Fruit fly (Drosophila melanogaster) whole organism, embryonic: ENCODE data around the gene CG3690.

Experiments used
- Ada2b ChIP-seq: fragments of 200-800 bp; sonication (Bioruptor generic); IDR thresholded peaks from 2 replicates; pipeline ENCODE4 v1.3.6; 2022; ENCODE audit warnings: missing biosample characterization, missing genetic modification characterization
- BEAF-32 ChIP-seq: fragments of 200-800 bp; sonication (Bioruptor generic); optimal IDR thresholded peaks from 3 replicates; lab custom pipeline; 2017; ENCODE audit warnings: missing biosample characterization, missing genetic modification characterization, mild to moderate bottlenecking, moderate library complexity, missing genetic modification reagents
- CG10267 ChIP-seq: fragments of 200-800 bp; sonication (Bioruptor generic); optimal IDR thresholded peaks from 2 replicates; lab custom pipeline; 2018; ENCODE audit warnings: missing biosample characterization, mild to moderate bottlenecking, missing genetic modification characterization, moderate library complexity
- CG11085 ChIP-seq: fragments of 200-800 bp; sonication (Bioruptor generic); IDR thresholded peaks from 2 replicates; pipeline ENCODE4 v1.3.6; 2022; ENCODE audit warnings: missing biosample characterization, missing genetic modification characterization
- CG12219 ChIP-seq: fragments of 200-800 bp; sonication (Bioruptor generic); optimal IDR thresholded peaks from 3 replicates; lab custom pipeline; 2018; ENCODE audit warnings: missing biosample characterization, mild to moderate bottlenecking, missing genetic modification characterization
- CG12391 ChIP-seq: fragments of 200-800 bp; sonication (Bioruptor generic); optimal IDR thresholded peaks from 3 replicates; lab custom pipeline; 2018; ENCODE audit warnings: missing biosample characterization, mild to moderate bottlenecking, missing genetic modification characterization, moderate library complexity
- CG13123 ChIP-seq: fragments of 200-800 bp; sonication (Bioruptor generic); optimal IDR thresholded peaks from 2 replicates; lab custom pipeline; 2016; ENCODE audit warnings: missing biosample characterization, missing genetic modification characterization
- CG1603 ChIP-seq: fragments of 200-800 bp; sonication (Bioruptor generic); optimal IDR thresholded peaks from 2 replicates; lab custom pipeline; 2019; ENCODE audit warnings: missing biosample characterization, mild to moderate bottlenecking, missing genetic modification characterization, moderate library complexity
- CG16779 ChIP-seq: fragments of 200-800 bp; sonication (Bioruptor generic); IDR thresholded peaks from 2 replicates; pipeline ENCODE4 v1.3.6; 2022; ENCODE audit warnings: missing biosample characterization, missing genetic modification characterization
- CG17829 ChIP-seq: fragments of 200-800 bp; optimal IDR thresholded peaks from 2 replicates; lab custom pipeline; 2019; ENCODE audit warnings: missing biosample characterization, mild to moderate bottlenecking, missing genetic modification characterization, moderate library complexity
- CG18599 ChIP-seq: fragments of 200-800 bp; sonication (Bioruptor generic); optimal IDR thresholded peaks from 3 replicates; lab custom pipeline; 2017; ENCODE audit warnings: missing biosample characterization, missing genetic modification characterization, mild to moderate bottlenecking, moderate library complexity, missing genetic modification reagents
- CG2889 ChIP-seq: fragments of 200-800 bp; sonication (Bioruptor generic); IDR thresholded peaks from 3 replicates; pipeline ENCODE4 v1.3.6; 2022; ENCODE audit warnings: missing biosample characterization, missing genetic modification characterization
- CG3995 ChIP-seq: fragments of 200-800 bp; sonication (Bioruptor generic); optimal IDR thresholded peaks from 3 replicates; lab custom pipeline; 2016; ENCODE audit warnings: missing biosample characterization, missing genetic modification characterization
- CG7271 ChIP-seq: fragments of 200-800 bp; sonication (Bioruptor generic); optimal IDR thresholded peaks from 2 replicates; lab custom pipeline; 2018; ENCODE audit warnings: missing biosample characterization, mild to moderate bottlenecking, missing genetic modification characterization, moderate library complexity
- CG8924 ChIP-seq: fragments of 200-800 bp; optimal IDR thresholded peaks from 3 replicates; lab custom pipeline; 2019; ENCODE audit warnings: missing biosample characterization, mild to moderate bottlenecking, missing genetic modification characterization, moderate library complexity
- Chrac-16 ChIP-seq: fragments of 200-800 bp; sonication (Bioruptor generic); optimal IDR thresholded peaks from 3 replicates; lab custom pipeline; 2016; ENCODE audit warnings: missing biosample characterization, missing genetic modification characterization
- Dip3 ChIP-seq: fragments of 200-800 bp; sonication (Bioruptor generic); optimal IDR thresholded peaks from 3 replicates; lab custom pipeline; 2016; ENCODE audit warnings: missing biosample characterization, missing genetic modification characterization
- HHEX ChIP-seq: fragments of 200-800 bp; sonication (Bioruptor generic); optimal IDR thresholded peaks from 3 replicates; lab custom pipeline; 2017; ENCODE audit warnings: missing biosample characterization, mild to moderate bottlenecking, missing genetic modification characterization, missing genetic modification reagents
- HLH4C ChIP-seq: fragments of 200-800 bp; sonication (Bioruptor generic); IDR thresholded peaks from 3 replicates; pipeline ENCODE4 v1.3.6; 2022; ENCODE audit warnings: missing biosample characterization, missing genetic modification characterization; ENCODE audit not compliant: partially characterized antibody
- HLHmδ ChIP-seq: fragments of 200-800 bp; sonication (Bioruptor generic); optimal IDR thresholded peaks from 2 replicates; lab custom pipeline; 2018; ENCODE audit warnings: missing biosample characterization, mild to moderate bottlenecking, missing genetic modification characterization, moderate library complexity
- HmgZ ChIP-seq: fragments of 200-800 bp; sonication (Bioruptor generic); optimal IDR thresholded peaks from 2 replicates; lab custom pipeline; 2018; ENCODE audit warnings: missing biosample characterization, mild to moderate bottlenecking, missing genetic modification characterization
- Meics ChIP-seq: fragments of 200-800 bp; sonication (Bioruptor generic); optimal IDR thresholded peaks from 2 replicates; lab custom pipeline; 2017; ENCODE audit warnings: missing biosample characterization, mild to moderate bottlenecking, missing genetic modification characterization
- Mrtf ChIP-seq: fragments of 200-800 bp; sonication (Bioruptor generic); IDR thresholded peaks from 3 replicates; pipeline ENCODE4 v1.3.6; 2022; ENCODE audit warnings: missing biosample characterization, missing genetic modification characterization
- Myb ChIP-seq: fragments of 200-800 bp; sonication (Bioruptor generic); optimal IDR thresholded peaks from 2 replicates; lab custom pipeline; 2016; ENCODE audit warnings: missing biosample characterization, missing genetic modification characterization
- Neu2 ChIP-seq: fragments of 200-800 bp; sonication (Bioruptor generic); optimal IDR thresholded peaks from 3 replicates; lab custom pipeline; 2016; ENCODE audit warnings: missing biosample characterization, missing genetic modification characterization, borderline replicate concordance
- Nf-YA ChIP-seq: fragments of 200-800 bp; sonication (Bioruptor generic); IDR thresholded peaks from 2 replicates; pipeline ENCODE4 v1.3.6; 2022; ENCODE audit warnings: missing biosample characterization, missing genetic modification characterization
- Sry-β ChIP-seq: fragments of 200-800 bp; sonication (Bioruptor generic); optimal IDR thresholded peaks from 2 replicates; lab custom pipeline; 2018; ENCODE audit warnings: missing biosample characterization, mild to moderate bottlenecking, missing genetic modification characterization, moderate library complexity
- Xrp1 ChIP-seq: fragments of 200-800 bp; sonication (Bioruptor generic); IDR thresholded peaks from 2 replicates; pipeline ENCODE4 v1.3.6; 2022; ENCODE audit warnings: missing biosample characterization, missing genetic modification characterization
- abd-A ChIP-seq: fragments of 200-800 bp; sonication (Bioruptor generic); optimal IDR thresholded peaks from 3 replicates; lab custom pipeline; 2019; ENCODE audit warnings: missing biosample characterization, mild to moderate bottlenecking, missing genetic modification characterization, moderate library complexity
- ase ChIP-seq: fragments of 200-800 bp; sonication (Bioruptor generic); IDR thresholded peaks from 3 replicates; pipeline ENCODE4 v1.3.6; 2022; ENCODE audit warnings: missing biosample characterization, missing genetic modification characterization
- az2 ChIP-seq: fragments of 200-800 bp; sonication (Bioruptor generic); optimal IDR thresholded peaks from 3 replicates; lab custom pipeline; 2016; ENCODE audit warnings: missing biosample characterization, missing genetic modification characterization
- chm ChIP-seq: fragments of 200-800 bp; sonication (Bioruptor generic); IDR thresholded peaks from 2 replicates; pipeline ENCODE4 v1.3.6; 2022; ENCODE audit warnings: missing biosample characterization, missing genetic modification characterization
- chn ChIP-seq: fragments of 200-800 bp; sonication (Bioruptor generic); optimal IDR thresholded peaks from 2 replicates; lab custom pipeline; 2016; ENCODE audit warnings: missing biosample characterization, missing genetic modification characterization
- dpn ChIP-seq, 2 experiments: fragments of 200-800 bp; sonication (Bioruptor generic); optimal IDR thresholded peaks; 3 replicates each; lab custom pipeline; 2016; ENCODE audit warnings: missing biosample characterization in 2 of 2, missing genetic modification characterization in 2 of 2
- dysf ChIP-seq: fragments of 200-800 bp; sonication (Bioruptor generic); IDR thresholded peaks from 3 replicates; pipeline ENCODE4 v1.3.6; 2022; ENCODE audit warnings: missing biosample characterization, missing genetic modification characterization
- gro ChIP-seq: fragments of 200-800 bp; sonication (Bioruptor generic); optimal IDR thresholded peaks from 2 replicates; lab custom pipeline; 2016; ENCODE audit warnings: missing biosample characterization, missing genetic modification characterization
- h ChIP-seq: fragments of >200 bp; optimal IDR thresholded peaks from 2 replicates; lab custom pipeline; 2017
- hkb ChIP-seq, 2 experiments: fragments of 200-800 bp in 1 of 2; fragments of >200 bp in 1 of 2; sonication (Bioruptor generic) in 1 of 2; IDR thresholded peaks in 1 of 2; optimal IDR thresholded peaks in 1 of 2; 2 replicates each; pipeline versions ENCODE4 v1.3.6 to Lab custom; 2017 to 2022; ENCODE audit warnings: missing biosample characterization in 1 of 2, missing genetic modification characterization in 1 of 2
- ind ChIP-seq: fragments of 200-800 bp; sonication (Bioruptor generic); optimal IDR thresholded peaks from 3 replicates; lab custom pipeline; 2016; ENCODE audit warnings: missing biosample characterization, missing genetic modification characterization
- kay ChIP-seq: fragments of 200-800 bp; sonication (Bioruptor generic); optimal IDR thresholded peaks from 2 replicates; lab custom pipeline; 2016; ENCODE audit warnings: missing biosample characterization, missing genetic modification characterization
- knrl ChIP-seq: fragments of 200-800 bp; sonication (Bioruptor generic); IDR thresholded peaks from 3 replicates; pipeline ENCODE4 v1.3.6; 2022; ENCODE audit warnings: missing biosample characterization, missing genetic modification characterization; ENCODE audit not compliant: partially characterized antibody
- lab ChIP-seq: fragments of 200-800 bp; sonication (Bioruptor generic); optimal IDR thresholded peaks from 3 replicates; lab custom pipeline; 2017; ENCODE audit warnings: missing biosample characterization, missing genetic modification characterization, mild to moderate bottlenecking, moderate library complexity, missing genetic modification reagents
- lilli ChIP-seq: fragments of 200-800 bp; sonication (Bioruptor generic); optimal IDR thresholded peaks from 3 replicates; lab custom pipeline; 2016; ENCODE audit warnings: missing biosample characterization, missing genetic modification characterization
- pan ChIP-seq, 4 experiments: fragments of >200 bp in 3 of 4; fragments of 200-800 bp in 1 of 4; sonication (Bioruptor generic) in 1 of 4; optimal IDR thresholded peaks in 3 of 4; IDR thresholded peaks in 1 of 4; 2 replicates each; pipeline versions ENCODE4 v1.3.6 to Lab custom; 2017 to 2022; ENCODE audit warnings: missing biosample characterization in 2 of 4, missing genetic modification characterization in 2 of 4, mixed read lengths in 1 of 4
- ranshi ChIP-seq: fragments of 200-800 bp; sonication (Bioruptor generic); IDR thresholded peaks from 2 replicates; pipeline ENCODE4 v1.3.6; 2022; ENCODE audit warnings: missing biosample characterization, missing genetic modification characterization
- ro ChIP-seq: fragments of 200-800 bp; sonication (Bioruptor generic); IDR thresholded peaks from 2 replicates; pipeline ENCODE4 v1.3.6; 2022; ENCODE audit warnings: missing biosample characterization, missing genetic modification characterization
- sim ChIP-seq: fragments of 200-800 bp; sonication (Bioruptor generic); IDR thresholded peaks from 2 replicates; pipeline ENCODE4 v1.3.6; 2022; ENCODE audit warnings: missing biosample characterization, missing genetic modification characterization
- slou ChIP-seq: fragments of 200-800 bp; sonication (Bioruptor generic); optimal IDR thresholded peaks from 3 replicates; lab custom pipeline; 2016; ENCODE audit warnings: missing biosample characterization, missing genetic modification characterization
- tgo ChIP-seq: fragments of 200-800 bp; sonication (Bioruptor generic); IDR thresholded peaks from 3 replicates; pipeline ENCODE4 v1.3.6; 2022; ENCODE audit warnings: missing biosample characterization, missing genetic modification characterization
- tin ChIP-seq: fragments of 200-800 bp; sonication (Bioruptor generic); optimal IDR thresholded peaks from 3 replicates; lab custom pipeline; 2016; ENCODE audit warnings: missing biosample characterization, missing genetic modification characterization
- wor ChIP-seq: fragments of 200-800 bp; sonication (Bioruptor generic); IDR thresholded peaks from 2 replicates; pipeline ENCODE4 v1.3.6; 2022; ENCODE audit warnings: missing biosample characterization, missing genetic modification characterization

Gene CG3690

DNA sequence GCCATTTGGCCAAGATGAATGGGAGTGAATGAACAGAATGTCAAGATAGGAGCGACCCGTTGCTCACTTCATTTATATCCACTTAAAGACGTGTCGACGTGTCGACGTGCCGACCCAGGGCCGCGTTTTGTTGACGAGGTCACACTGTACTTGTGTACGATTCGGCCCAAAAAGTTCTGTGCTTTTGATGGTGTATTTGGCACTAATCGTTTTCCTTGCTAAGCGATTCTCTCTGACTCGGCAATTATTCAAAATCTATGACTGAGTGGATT, 3.5 kb downstream of the CG3690 start (continued):
- TF ChIP-seq Sry-β (GFP tag; lab: Kevin White, UChicago) (no peak), az2 (GFP tag; lab: Kevin White, UChicago) (no peak), h (no peak), ind (GFP tag; lab: Kevin White, UChicago) (peak; percentile 6), CG17829 (no peak), slou (GFP tag; lab: Kevin White, UChicago) (no peak), CG16779 (no peak), sim (GFP tag; lab: Robert Waterston, UW) (no peak), CG1603 (tag; lab: Kevin White, UChicago) (peak; percentile 7), wor (GFP tag; lab: Robert Waterston, UW) (no peak), chn (no peak), tin (GFP tag; lab: Kevin White, UChicago) (no peak), dpn (GFP tag; optimal IDR thresholded peaks at IDR 0.05; lab: Kevin White, UChicago) (peak in 1 of 2 experiments; percentile 21), CG10267 (no peak), Ada2b (GFP tag; lab: Robert Waterston, UW) (peak; percentile 22; the same call in 1 of the 2 replicates), ase (GFP tag; lab: Robert Waterston, UW) (no peak), hkb (optimal IDR thresholded peaks at IDR 0.05; lab: Kevin White, UChicago) (no peak), hkb (GFP tag; IDR thresholded peaks at IDR 0.05; lab: Robert Waterston, UW) (0 out of 2 replicates have a peak, but pooled peaks have one; percentile 32), Mrtf (GFP tag; lab: Robert Waterston, UW) (no peak), abd-A (tag; lab: Kevin White, UChicago) (no peak), chm (GFP tag; lab: Robert Waterston, UW) (no peak), Myb (no peak), ro (no peak), HLHmδ (GFP tag; lab: Kevin White, UChicago) (no peak), CG7271 (no peak), gro (GFP tag; lab: Kevin White, UChicago) (peak; percentile 2), lilli (peak; percentile 4), Xrp1 (GFP tag; lab: Robert Waterston, UW) (no peak), CG12219 (GFP tag; lab: Kevin White, UChicago) (no peak), CG12391 (tag; lab: Kevin White, UChicago) (no peak), Neu2 (GFP tag; lab: Kevin White, UChicago) (no peak), kay (GFP tag; lab: Kevin White, UChicago) (no peak), CG13123 (GFP tag; lab: Kevin White, UChicago) (no peak), pan (optimal IDR thresholded peaks at IDR 0.05; lab: Kevin White, UChicago) (no peak), pan (GFP tag; optimal IDR thresholded peaks at IDR 0.05 in 1 of 2, IDR thresholded peaks at IDR 0.05 in 1 of 2) (peak in 1 of 2 experiments; percentile 38), CG8924 (tag; lab: Kevin White, UChicago) (no peak), HLH4C (GFP tag; lab: Robert Waterston, UW) (no peak), CG18599 (GFP tag; lab: Kevin White, UChicago) (peak; percentile 75), knrl (GFP tag; lab: Robert Waterston, UW) (no peak), lab (GFP tag; lab: Kevin White, UChicago) (peak; percentile 57), tgo (0 out of 3 replicates have a peak, but pooled peaks have one; percentile 20), Dip3 (GFP tag; lab: Kevin White, UChicago) (no peak), Chrac-16 (GFP tag; lab: Kevin White, UChicago) (no peak), CG2889 (0 out of 3 replicates have a peak, but pooled peaks have one; percentile 32), Nf-YA (GFP tag; lab: Robert Waterston, UW) (no peak), ranshi (GFP tag; lab: Robert Waterston, UW) (0 out of 2 replicates have a peak, but pooled peaks have one; percentile 26), dysf (GFP tag; lab: Robert Waterston, UW) (peak; percentile 68), CG3995 (GFP tag; lab: Kevin White, UChicago) (no peak), CG11085 (GFP tag; lab: Robert Waterston, UW) (0 out of 2 replicates have a peak, but pooled peaks have one; percentile 12), HHEX (GFP tag; lab: Kevin White, UChicago) (no peak), HmgZ (tag; lab: Kevin White, UChicago) (peak; percentile 6), Meics (GFP tag; lab: Kevin White, UChicago) (peak; percentile 19), BEAF-32 (GFP tag; lab: Kevin White, UChicago) (no peak)
